Worm (Caenorhabditis elegans): ENCODE measurements around the gene grl-1.

ce11 chrV:5559882-5560281 is 26.2 kb upstream of the grl-1 start:
- TF ChIP-seq nhr-25 (tag; optimal IDR thresholded peaks at IDR 0.05) (no peak), ama-1 (optimal IDR thresholded peaks at IDR 0.05) (no peak)

All from whole organism, L3 larva.